Worm (Caenorhabditis elegans) whole organism, L4 larva: ENCODE data around the gene ints-7.

Source experiments
- egl-27 ChIP-seq: sonication (generic microtip); optimal IDR thresholded peaks from 3 replicates; lab custom pipeline; 2017; ENCODE audit warnings: missing biosample characterization, missing genetic modification reagents, missing genetic modification characterization
- nhr-11 ChIP-seq: fragments of 150-350 bp; optimal IDR thresholded peaks from 2 replicates; lab custom pipeline; 2014; ENCODE audit warnings: missing biosample characterization, missing genetic modification characterization

DNA sequence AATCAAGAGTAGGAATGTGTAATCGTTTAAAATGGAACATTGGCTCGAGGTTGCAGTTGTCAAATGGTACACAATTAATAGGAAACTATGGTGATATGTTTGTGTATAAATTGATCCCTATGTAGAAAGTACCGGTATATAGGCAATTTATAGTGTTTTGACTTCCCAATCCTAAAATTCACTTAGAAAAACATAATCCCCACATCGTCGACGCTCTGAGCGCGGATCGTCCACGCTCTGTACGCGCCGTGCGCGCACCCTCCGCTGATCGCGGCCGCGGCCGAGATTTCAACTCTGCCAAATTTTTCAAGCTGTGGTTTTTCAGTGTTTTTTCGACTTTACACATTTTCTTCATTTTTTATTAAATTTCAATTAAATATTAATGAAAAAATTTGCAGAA lies 26.3 kb upstream of the ints-7 start, which contains the start of gene F54D5.17:
- TF ChIP-seq egl-27 (tag; lab: Kevin White, UChicago) (no peak), nhr-11 (tag; lab: Kevin White, UChicago) (no peak)
